Worm (Caenorhabditis elegans): Measurements from ENCODE around the gene M04G7.2.

DNA sequence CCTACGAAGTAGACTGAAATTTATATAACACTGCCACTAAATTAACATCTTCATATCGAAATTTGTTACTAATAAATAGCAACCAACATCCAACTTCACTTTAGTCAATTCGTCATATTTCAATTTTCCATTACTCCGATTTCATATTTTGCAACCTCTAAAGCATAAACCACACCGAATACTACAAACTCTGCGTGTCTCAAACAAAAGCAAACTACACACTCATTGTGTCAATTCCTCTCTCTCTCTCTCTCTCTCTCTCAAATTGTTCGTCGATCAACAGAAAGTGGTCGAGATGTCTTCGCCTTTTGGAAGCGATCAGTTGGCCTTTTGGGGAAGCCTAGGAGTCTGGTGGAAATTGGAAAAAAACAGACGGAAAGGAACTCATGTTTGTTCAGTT, 43.7 kb upstream of the M04G7.2 start:
- TF ChIP-seq him-1 (tag; optimal IDR thresholded peaks at IDR 0.05) (no peak), W03F9.2 (tag; optimal IDR thresholded peaks at IDR 0.05) (no peak)
